Worm (Caenorhabditis elegans) whole organism, early embryonic: ENCODE results near the gene srh-235.
"Not testable (repeated sequence)": the region's sequence is repeated elsewhere in the genome, so short reads cannot be mapped to it uniquely, and the experiment has no call there.

ENCODE experiments used
- ceh-36 ChIP-seq: sonication (generic microtip); optimal IDR thresholded peaks from 2 replicates; lab custom pipeline; 2016; ENCODE audit warnings: missing genetic modification characterization, inconsistent platforms, missing compliant biosample characterization
- flt-1 ChIP-seq: fragments of 200-800 bp; sonication (Bioruptor generic); IDR thresholded peaks from 2 replicates; pipeline ENCODE4 v1.3.6; 2022; ENCODE audit warnings: missing genetic modification characterization, missing compliant biosample characterization

- TF ChIP-seq flt-1 (GFP tag; lab: Robert Waterston, UW); ceh-36 (tag; lab: Kevin White, UChicago): not testable (repeated sequence)
Measured at ce11 chrV:17456197-17456596, 15.3 kb downstream of the srh-235 start, which contains the start of gene srh-203.
